Fruit fly (Drosophila melanogaster) whole organism, embryonic: ENCODE data around the gene CG17127.

ENCODE experiments used
- ATbp ChIP-seq: fragments of 200-800 bp; sonication (Bioruptor generic); optimal IDR thresholded peaks from 2 replicates; lab custom pipeline; 2017; ENCODE audit warnings: missing biosample characterization, mild to moderate bottlenecking, missing genetic modification characterization, missing genetic modification reagents
- CG10321 ChIP-seq: fragments of 200-800 bp; sonication (Bioruptor generic); IDR thresholded peaks from 2 replicates; pipeline ENCODE4 v1.3.6; 2022; ENCODE audit warnings: missing biosample characterization, missing genetic modification characterization
- CG10565 ChIP-seq: fragments of 200-800 bp; sonication (Bioruptor generic); optimal IDR thresholded peaks from 3 replicates; lab custom pipeline; 2016; ENCODE audit warnings: missing biosample characterization, mild to moderate bottlenecking, missing genetic modification characterization
- CG1233 ChIP-seq: fragments of 200-800 bp; sonication (Bioruptor generic); optimal IDR thresholded peaks from 4 replicates; lab custom pipeline; 2018; ENCODE audit warnings: missing biosample characterization, mild to moderate bottlenecking, missing genetic modification characterization
- CG12391 ChIP-seq: fragments of 200-800 bp; sonication (Bioruptor generic); optimal IDR thresholded peaks from 3 replicates; lab custom pipeline; 2018; ENCODE audit warnings: missing biosample characterization, mild to moderate bottlenecking, missing genetic modification characterization, moderate library complexity
- CG12744 ChIP-seq: fragments of 200-800 bp; sonication (Bioruptor generic); optimal IDR thresholded peaks from 2 replicates; lab custom pipeline; 2016; ENCODE audit warnings: missing biosample characterization, missing genetic modification characterization
- CG13424 ChIP-seq: fragments of 200-800 bp; sonication (Bioruptor generic); optimal IDR thresholded peaks from 2 replicates; lab custom pipeline; 2019; ENCODE audit warnings: missing biosample characterization, mild to moderate bottlenecking, missing genetic modification characterization, moderate library complexity
- CG15269 ChIP-seq: fragments of 200-800 bp; sonication (Bioruptor generic); optimal IDR thresholded peaks from 2 replicates; lab custom pipeline; 2018; ENCODE audit warnings: missing biosample characterization, mild to moderate bottlenecking, missing genetic modification characterization, moderate library complexity
- CG1603 ChIP-seq: fragments of 200-800 bp; sonication (Bioruptor generic); optimal IDR thresholded peaks from 2 replicates; lab custom pipeline; 2019; ENCODE audit warnings: missing biosample characterization, mild to moderate bottlenecking, missing genetic modification characterization, moderate library complexity
- CG16815 ChIP-seq: fragments of 200-800 bp; sonication (Bioruptor generic); optimal IDR thresholded peaks from 3 replicates; lab custom pipeline; 2017; ENCODE audit warnings: missing biosample characterization, mild to moderate bottlenecking, missing genetic modification characterization
- CG17359 ChIP-seq: fragments of 200-800 bp; sonication (Bioruptor generic); optimal IDR thresholded peaks from 3 replicates; lab custom pipeline; 2018; ENCODE audit warnings: missing biosample characterization, mild to moderate bottlenecking, missing genetic modification characterization, moderate library complexity
- CG2678 ChIP-seq: fragments of 200-800 bp; sonication (Bioruptor generic); optimal IDR thresholded peaks from 3 replicates; lab custom pipeline; 2019; ENCODE audit warnings: missing biosample characterization, mild to moderate bottlenecking, missing genetic modification characterization, moderate library complexity
- CG31224 ChIP-seq: fragments of 200-800 bp; sonication (Bioruptor generic); IDR thresholded peaks from 2 replicates; pipeline ENCODE4 v1.3.6; 2022; ENCODE audit warnings: missing biosample characterization, missing genetic modification characterization
- CG32767 ChIP-seq: fragments of 200-800 bp; sonication (Bioruptor generic); IDR thresholded peaks from 2 replicates; pipeline ENCODE4 v1.3.6; 2022; ENCODE audit warnings: missing biosample characterization, missing genetic modification characterization
- CG3407 ChIP-seq: fragments of 200-800 bp; sonication (Bioruptor generic); optimal IDR thresholded peaks from 2 replicates; lab custom pipeline; 2018; ENCODE audit warnings: missing biosample characterization, mild to moderate bottlenecking, missing genetic modification characterization
- CG3726 ChIP-seq: fragments of 200-800 bp; sonication (Bioruptor generic); IDR thresholded peaks from 3 replicates; pipeline ENCODE4, ENCODE4 v1.3.6; 2022; ENCODE audit warnings: missing biosample characterization, missing genetic modification characterization
- CG3838 ChIP-seq: fragments of 200-800 bp; sonication (Bioruptor generic); optimal IDR thresholded peaks from 3 replicates; lab custom pipeline; 2016; ENCODE audit warnings: missing biosample characterization, missing genetic modification characterization
- CG4730 ChIP-seq: fragments of 200-800 bp; sonication (Bioruptor generic); IDR thresholded peaks from 2 replicates; pipeline ENCODE4 v1.3.6; 2022; ENCODE audit warnings: missing biosample characterization, missing genetic modification characterization
- CG7556 ChIP-seq: fragments of 200-800 bp; sonication (Bioruptor generic); optimal IDR thresholded peaks from 2 replicates; lab custom pipeline; 2017; ENCODE audit warnings: missing biosample characterization, mild to moderate bottlenecking, missing genetic modification characterization
- CG9727 ChIP-seq: fragments of 200-800 bp; sonication (Bioruptor generic); optimal IDR thresholded peaks from 3 replicates; lab custom pipeline; 2017; ENCODE audit warnings: missing biosample characterization, mild to moderate bottlenecking, missing genetic modification characterization
- CG9817 ChIP-seq: fragments of 200-800 bp; sonication (Bioruptor generic); optimal IDR thresholded peaks from 2 replicates; lab custom pipeline; 2018; ENCODE audit warnings: missing biosample characterization, mild to moderate bottlenecking, missing genetic modification characterization, moderate library complexity
- D19B ChIP-seq: fragments of 200-800 bp; sonication (Bioruptor generic); optimal IDR thresholded peaks from 2 replicates; lab custom pipeline; 2017; ENCODE audit warnings: missing biosample characterization, mild to moderate bottlenecking, missing genetic modification characterization
- Gug ChIP-seq: fragments of 200-800 bp; sonication (Bioruptor generic); IDR thresholded peaks from 4 replicates; pipeline ENCODE4 v1.3.6; 2022; ENCODE audit warnings: missing biosample characterization, missing genetic modification characterization
- Hand ChIP-seq: fragments of 200-800 bp; sonication (Bioruptor generic); optimal IDR thresholded peaks from 2 replicates; lab custom pipeline; 2017; ENCODE audit warnings: mild to moderate bottlenecking, missing biosample characterization, missing genetic modification reagents, missing genetic modification characterization
- HmgD ChIP-seq: fragments of 200-800 bp; sonication (Bioruptor generic); optimal IDR thresholded peaks from 3 replicates; lab custom pipeline; 2016; ENCODE audit warnings: missing biosample characterization, missing genetic modification characterization
- Hr78 ChIP-seq, 2 experiments: fragments of 200-800 bp in 1 of 2; fragments of >200 bp in 1 of 2; sonication (Bioruptor generic) in 1 of 2; optimal IDR thresholded peaks; 2 replicates each; lab custom pipeline; 2017 to 2019; ENCODE audit warnings: missing biosample characterization in 2 of 2, missing genetic modification characterization in 2 of 2, mild to moderate bottlenecking in 1 of 2, moderate library complexity in 1 of 2
- Lhr ChIP-seq: fragments of 200-800 bp; sonication (Bioruptor generic); optimal IDR thresholded peaks from 3 replicates; lab custom pipeline; 2017; ENCODE audit warnings: mild to moderate bottlenecking, missing biosample characterization, missing genetic modification reagents, missing genetic modification characterization
- Lim3 ChIP-seq: fragments of 200-800 bp; sonication (Bioruptor generic); IDR thresholded peaks from 2 replicates; pipeline ENCODE4 v1.3.6; 2022; ENCODE audit warnings: missing biosample characterization, missing genetic modification characterization
- Mrtf ChIP-seq: fragments of 200-800 bp; sonication (Bioruptor generic); IDR thresholded peaks from 3 replicates; pipeline ENCODE4 v1.3.6; 2022; ENCODE audit warnings: missing biosample characterization, missing genetic modification characterization
- NC2β ChIP-seq: fragments of 200-800 bp; sonication (Bioruptor generic); optimal IDR thresholded peaks from 2 replicates; lab custom pipeline; 2016; ENCODE audit warnings: missing biosample characterization, missing genetic modification characterization
- Optix ChIP-seq: fragments of 200-800 bp; sonication (Bioruptor generic); IDR thresholded peaks from 3 replicates; pipeline ENCODE4 v1.3.6; 2022; ENCODE audit warnings: missing biosample characterization, missing genetic modification characterization
- Ptx1 ChIP-seq: fragments of 200-800 bp; sonication (Bioruptor generic); IDR thresholded peaks from 2 replicates; pipeline ENCODE4 v1.3.6; 2022; ENCODE audit warnings: missing biosample characterization, missing genetic modification characterization
- Sox102F ChIP-seq: fragments of 200-800 bp; sonication (Bioruptor generic); optimal IDR thresholded peaks from 2 replicates; lab custom pipeline; 2018; ENCODE audit warnings: missing biosample characterization, mild to moderate bottlenecking, missing genetic modification characterization, moderate library complexity
- bbx ChIP-seq: fragments of 200-800 bp; sonication (Bioruptor generic); IDR thresholded peaks from 2 replicates; pipeline ENCODE4 v1.3.6; 2022; ENCODE audit warnings: missing biosample characterization, missing genetic modification characterization; ENCODE audit not compliant: partially characterized antibody
- cas ChIP-seq: fragments of 200-800 bp; sonication (Bioruptor generic); IDR thresholded peaks from 2 replicates; pipeline ENCODE4 v1.3.6; 2022; ENCODE audit warnings: missing biosample characterization, missing genetic modification characterization
- croc ChIP-seq: fragments of 200-800 bp; sonication (Bioruptor generic); conservative IDR thresholded peaks from 3 replicates; pipeline ENCODE4 v1.3.6; 2022; ENCODE audit warnings: missing biosample characterization, missing genetic modification characterization
- dati ChIP-seq: fragments of 200-800 bp; sonication (Bioruptor generic); IDR thresholded peaks from 2 replicates; pipeline ENCODE4 v1.3.6; 2022; ENCODE audit warnings: missing biosample characterization, missing genetic modification characterization
- dmrt99B ChIP-seq: fragments of 200-800 bp; sonication (Bioruptor generic); optimal IDR thresholded peaks from 2 replicates; lab custom pipeline; 2018; ENCODE audit warnings: missing biosample characterization, mild to moderate bottlenecking, missing genetic modification characterization, moderate library complexity
- ind ChIP-seq: fragments of 200-800 bp; sonication (Bioruptor generic); optimal IDR thresholded peaks from 3 replicates; lab custom pipeline; 2016; ENCODE audit warnings: missing biosample characterization, missing genetic modification characterization
- kah ChIP-seq: fragments of 200-800 bp; sonication (Bioruptor generic); optimal IDR thresholded peaks from 2 replicates; lab custom pipeline; 2018; ENCODE audit warnings: missing biosample characterization, mild to moderate bottlenecking, missing genetic modification characterization
- kni ChIP-seq: fragments of 200-800 bp; sonication (Bioruptor generic); optimal IDR thresholded peaks from 3 replicates; lab custom pipeline; 2017; ENCODE audit warnings: mild to moderate bottlenecking, missing biosample characterization, missing genetic modification reagents, missing genetic modification characterization
- knrl ChIP-seq: fragments of 200-800 bp; sonication (Bioruptor generic); IDR thresholded peaks from 3 replicates; pipeline ENCODE4 v1.3.6; 2022; ENCODE audit warnings: missing biosample characterization, missing genetic modification characterization; ENCODE audit not compliant: partially characterized antibody
- pita ChIP-seq: fragments of 200-800 bp; sonication (Bioruptor generic); optimal IDR thresholded peaks from 2 replicates; lab custom pipeline; 2017; ENCODE audit warnings: missing biosample characterization, mild to moderate bottlenecking, missing genetic modification characterization
- pros ChIP-seq: fragments of 200-800 bp; sonication (Bioruptor generic); optimal IDR thresholded peaks from 3 replicates; lab custom pipeline; 2019; ENCODE audit warnings: missing biosample characterization, mild to moderate bottlenecking, missing genetic modification characterization, moderate library complexity
- repo ChIP-seq: fragments of 200-800 bp; sonication (Bioruptor generic); optimal IDR thresholded peaks from 2 replicates; lab custom pipeline; 2016; ENCODE audit warnings: missing biosample characterization, missing genetic modification characterization
- row ChIP-seq: fragments of 200-800 bp; sonication (Bioruptor generic); IDR thresholded peaks from 3 replicates; pipeline ENCODE4 v1.3.6; 2022; ENCODE audit warnings: missing biosample characterization, missing genetic modification characterization
- unpg ChIP-seq: fragments of 200-800 bp; sonication (Bioruptor generic); optimal IDR thresholded peaks from 3 replicates; lab custom pipeline; 2018; ENCODE audit warnings: missing biosample characterization, mild to moderate bottlenecking, missing genetic modification characterization, moderate library complexity
- wek ChIP-seq: fragments of 200-800 bp; sonication (Bioruptor generic); optimal IDR thresholded peaks from 3 replicates; lab custom pipeline; 2018; ENCODE audit warnings: missing biosample characterization, mild to moderate bottlenecking, missing genetic modification characterization, moderate library complexity

The CG17127 gene

dm6 chr2L:10800877-10801719, 30.4 kb downstream of the CG17127 start, which contains the start of gene CG31869 (continued):
- TF ChIP-seq CG31224 (0 out of 2 replicates have a peak, but pooled peaks have one; percentile 26), bbx (no peak), Optix (GFP tag; lab: Robert Waterston, UW) (0 out of 3 replicates have a peak, but pooled peaks have one; percentile 34), pita (GFP tag; lab: Kevin White, UChicago) (no peak), dmrt99B (no peak), CG15269 (peak; percentile 8), Sox102F (GFP tag; lab: Kevin White, UChicago) (no peak), CG3726 (GFP tag; lab: Robert Waterston, UW) (no peak), dati (GFP tag; lab: Robert Waterston, UW) (no peak), CG16815 (no peak), CG3838 (GFP tag; lab: Kevin White, UChicago) (no peak), CG1233 (no peak), kah (GFP tag; lab: Kevin White, UChicago) (no peak), HmgD (GFP tag; lab: Kevin White, UChicago) (no peak), row (GFP tag; lab: Robert Waterston, UW) (peak; percentile 41), Lhr (GFP tag; lab: Kevin White, UChicago) (no peak), CG12391 (tag; lab: Kevin White, UChicago) (no peak), pros (GFP tag; lab: Kevin White, UChicago) (no peak), CG9817 (tag; lab: Kevin White, UChicago) (no peak), D19B (GFP tag; lab: Kevin White, UChicago) (no peak), NC2β (no peak), Mrtf (GFP tag; lab: Robert Waterston, UW) (no peak; the same call in 2 of the 3 replicates), croc (GFP tag; lab: Robert Waterston, UW) (no peak), Hand (GFP tag; lab: Kevin White, UChicago) (no peak), CG7556 (no peak), CG17359 (no peak), kni (GFP tag; lab: Kevin White, UChicago) (peak; percentile 30), wek (GFP tag; lab: Kevin White, UChicago) (no peak), CG9727 (no peak), Hr78 (GFP tag; optimal IDR thresholded peaks at IDR 0.05; lab: Kevin White, UChicago) (no peak), CG12744 (GFP tag; lab: Kevin White, UChicago) (no peak), CG2678 (no peak), Lim3 (GFP tag; lab: Robert Waterston, UW) (no peak), knrl (GFP tag; lab: Robert Waterston, UW) (no peak), ATbp (GFP tag; lab: Kevin White, UChicago) (no peak), CG4730 (0 out of 2 replicates have a peak, but pooled peaks have one; percentile 15), CG13424 (no peak), repo (GFP tag; lab: Kevin White, UChicago) (no peak), CG3407 (GFP tag; lab: Kevin White, UChicago) (no peak), CG10321 (GFP tag; lab: Robert Waterston, UW) (no peak), CG32767 (GFP tag; lab: Robert Waterston, UW) (no peak), Ptx1 (GFP tag; lab: Robert Waterston, UW) (peak; percentile 53), Gug (peak; percentile 41; the same call in 1 of the 4 replicates), CG10565 (GFP tag; lab: Kevin White, UChicago) (no peak), unpg (GFP tag; lab: Kevin White, UChicago) (no peak), CG1603 (tag; lab: Kevin White, UChicago) (no peak), cas (GFP tag; lab: Robert Waterston, UW) (no peak), ind (peak; percentile 3)
